Fruit fly (Drosophila melanogaster) whole organism, embryonic: ENCODE results near the gene cno.
A peak's percentile ranks its signal among the peaks of the same experiment; 100 is the strongest.

ENCODE experiments used
- CG10321 ChIP-seq: fragments of 200-800 bp; sonication (Bioruptor generic); IDR thresholded peaks from 2 replicates; pipeline ENCODE4 v1.3.6; 2022; ENCODE audit warnings: missing biosample characterization, missing genetic modification characterization
- CG10543 ChIP-seq: fragments of 200-800 bp; sonication (Bioruptor generic); optimal IDR thresholded peaks from 3 replicates; lab custom pipeline; 2017; ENCODE audit warnings: missing biosample characterization, mild to moderate bottlenecking, missing genetic modification characterization, moderate library complexity
- CG12071 ChIP-seq: fragments of 200-800 bp; sonication (Bioruptor generic); optimal IDR thresholded peaks from 3 replicates; lab custom pipeline; 2018; ENCODE audit warnings: missing biosample characterization, mild to moderate bottlenecking, missing genetic modification characterization
- CG12236 ChIP-seq: fragments of 200-800 bp; sonication (Bioruptor generic); optimal IDR thresholded peaks from 2 replicates; lab custom pipeline; 2016; ENCODE audit warnings: missing biosample characterization, missing genetic modification characterization
- CG14050 ChIP-seq: fragments of 200-800 bp; sonication (Bioruptor generic); IDR thresholded peaks from 3 replicates; pipeline ENCODE4 v1.3.6; 2022; ENCODE audit warnings: missing biosample characterization, missing genetic modification characterization
- CG17912 ChIP-seq: fragments of 200-800 bp; sonication (Bioruptor generic); optimal IDR thresholded peaks from 2 replicates; lab custom pipeline; 2018; ENCODE audit warnings: missing biosample characterization, mild to moderate bottlenecking, missing genetic modification characterization
- CG2712 ChIP-seq: fragments of 200-800 bp; optimal IDR thresholded peaks from 3 replicates; lab custom pipeline; 2019; ENCODE audit warnings: missing biosample characterization, mild to moderate bottlenecking, missing genetic modification characterization, moderate library complexity
- CG30020 ChIP-seq: fragments of 200-800 bp; optimal IDR thresholded peaks from 2 replicates; lab custom pipeline; 2019; ENCODE audit warnings: missing biosample characterization, mild to moderate bottlenecking, missing genetic modification characterization, moderate library complexity
- CG30431 ChIP-seq: fragments of 200-800 bp; sonication (Bioruptor generic); optimal IDR thresholded peaks from 2 replicates; lab custom pipeline; 2017; ENCODE audit warnings: missing biosample characterization, missing genetic modification characterization
- CG3726 ChIP-seq: fragments of 200-800 bp; sonication (Bioruptor generic); IDR thresholded peaks from 3 replicates; pipeline ENCODE4, ENCODE4 v1.3.6; 2022; ENCODE audit warnings: missing biosample characterization, missing genetic modification characterization
- CG42726 ChIP-seq: fragments of 200-800 bp; sonication (Bioruptor generic); IDR thresholded peaks from 2 replicates; pipeline ENCODE4 v1.3.6; 2022; ENCODE audit warnings: missing biosample characterization, missing genetic modification characterization; ENCODE audit not compliant: partially characterized antibody
- CG4854 ChIP-seq: fragments of 200-800 bp; sonication (Bioruptor generic); optimal IDR thresholded peaks from 2 replicates; lab custom pipeline; 2016; ENCODE audit warnings: missing biosample characterization, missing genetic modification characterization, inconsistent platforms
- CG5180 ChIP-seq: fragments of 200-800 bp; sonication (Bioruptor generic); optimal IDR thresholded peaks from 3 replicates; lab custom pipeline; 2017; ENCODE audit warnings: missing biosample characterization, missing genetic modification characterization, mild to moderate bottlenecking, moderate library complexity, missing genetic modification reagents
- CG6654 ChIP-seq: fragments of 200-800 bp; sonication (Bioruptor generic); optimal IDR thresholded peaks from 2 replicates; lab custom pipeline; 2017; ENCODE audit warnings: missing biosample characterization, mild to moderate bottlenecking, missing genetic modification characterization
- CG7839 ChIP-seq: fragments of 200-800 bp; sonication (Bioruptor generic); optimal IDR thresholded peaks from 3 replicates; lab custom pipeline; 2018; ENCODE audit warnings: missing biosample characterization, mild to moderate bottlenecking, missing genetic modification characterization, moderate library complexity
- CG8281 ChIP-seq: fragments of 200-800 bp; sonication (Bioruptor generic); optimal IDR thresholded peaks from 2 replicates; lab custom pipeline; 2018; ENCODE audit warnings: missing biosample characterization, mild to moderate bottlenecking, missing genetic modification characterization, moderate library complexity
- CrebB ChIP-seq: fragments of 200-800 bp; sonication (Bioruptor generic); optimal IDR thresholded peaks from 3 replicates; lab custom pipeline; 2018; ENCODE audit warnings: missing biosample characterization, mild to moderate bottlenecking, missing genetic modification characterization
- Mrtf ChIP-seq: fragments of 200-800 bp; sonication (Bioruptor generic); IDR thresholded peaks from 3 replicates; pipeline ENCODE4 v1.3.6; 2022; ENCODE audit warnings: missing biosample characterization, missing genetic modification characterization
- Opbp ChIP-seq: fragments of 200-800 bp; sonication (Bioruptor generic); IDR thresholded peaks from 3 replicates; pipeline ENCODE4 v1.3.6; 2022; ENCODE audit warnings: missing biosample characterization, missing genetic modification characterization; ENCODE audit not compliant: partially characterized antibody
- Rfx ChIP-seq: fragments of 200-800 bp; sonication (Bioruptor generic); IDR thresholded peaks from 2 replicates; pipeline ENCODE4 v1.3.6; 2022; ENCODE audit warnings: missing biosample characterization, missing genetic modification characterization
- Rx ChIP-seq: fragments of 200-800 bp; sonication (Bioruptor generic); IDR thresholded peaks from 2 replicates; pipeline ENCODE4 v1.3.6; 2022; ENCODE audit warnings: missing biosample characterization, missing genetic modification characterization
- Six4 ChIP-seq: fragments of 200-800 bp; sonication (Bioruptor generic); optimal IDR thresholded peaks from 2 replicates; lab custom pipeline; 2016; ENCODE audit warnings: missing biosample characterization, missing genetic modification characterization
- Stat92E ChIP-seq, 3 experiments: fragments of >200 bp in 2 of 3; fragments of 200-800 bp in 1 of 3; sonication (Bioruptor generic) in 1 of 3; optimal IDR thresholded peaks; 2 replicates each; lab custom pipeline; 2017 to 2019; ENCODE audit warnings: missing biosample characterization in 3 of 3, missing genetic modification characterization in 3 of 3, mild to moderate bottlenecking in 1 of 3, moderate library complexity in 1 of 3
- Vsx1 ChIP-seq: fragments of 200-800 bp; sonication (Bioruptor generic); optimal IDR thresholded peaks from 2 replicates; lab custom pipeline; 2017; ENCODE audit warnings: missing biosample characterization, mild to moderate bottlenecking, missing genetic modification characterization, missing genetic modification reagents
- YL-1 ChIP-seq: fragments of 200-800 bp; sonication (Bioruptor generic); optimal IDR thresholded peaks from 3 replicates; lab custom pipeline; 2017; ENCODE audit warnings: missing biosample characterization, mild to moderate bottlenecking, missing genetic modification characterization
- aop ChIP-seq: fragments of 200-800 bp; sonication (Bioruptor generic); IDR thresholded peaks from 2 replicates; pipeline ENCODE4 v1.3.6; 2022; ENCODE audit warnings: missing biosample characterization, missing genetic modification characterization
- bbx ChIP-seq: fragments of 200-800 bp; sonication (Bioruptor generic); IDR thresholded peaks from 2 replicates; pipeline ENCODE4 v1.3.6; 2022; ENCODE audit warnings: missing biosample characterization, missing genetic modification characterization; ENCODE audit not compliant: partially characterized antibody
- cas ChIP-seq: fragments of 200-800 bp; sonication (Bioruptor generic); IDR thresholded peaks from 2 replicates; pipeline ENCODE4 v1.3.6; 2022; ENCODE audit warnings: missing biosample characterization, missing genetic modification characterization
- chm ChIP-seq: fragments of 200-800 bp; sonication (Bioruptor generic); IDR thresholded peaks from 2 replicates; pipeline ENCODE4 v1.3.6; 2022; ENCODE audit warnings: missing biosample characterization, missing genetic modification characterization
- dan ChIP-seq: fragments of 200-800 bp; sonication (Bioruptor generic); IDR thresholded peaks from 2 replicates; pipeline ENCODE4 v1.3.6; 2022; ENCODE audit warnings: missing biosample characterization, missing genetic modification characterization
- danr ChIP-seq: fragments of 200-800 bp; sonication (Bioruptor generic); IDR thresholded peaks from 2 replicates; pipeline ENCODE4 v1.3.6; 2022; ENCODE audit warnings: missing biosample characterization, missing genetic modification characterization
- dm ChIP-seq: fragments of 200-800 bp; sonication (Bioruptor generic); optimal IDR thresholded peaks from 3 replicates; lab custom pipeline; 2016; ENCODE audit warnings: missing biosample characterization, missing genetic modification characterization
- dpn ChIP-seq, 2 experiments: fragments of 200-800 bp; sonication (Bioruptor generic); optimal IDR thresholded peaks; 3 replicates each; lab custom pipeline; 2016; ENCODE audit warnings: missing biosample characterization in 2 of 2, missing genetic modification characterization in 2 of 2
- ewg ChIP-seq: fragments of 200-800 bp; sonication (Bioruptor generic); optimal IDR thresholded peaks from 3 replicates; lab custom pipeline; 2017; ENCODE audit warnings: mild to moderate bottlenecking, missing biosample characterization, missing genetic modification reagents, missing genetic modification characterization
- hkb ChIP-seq, 2 experiments: fragments of 200-800 bp in 1 of 2; fragments of >200 bp in 1 of 2; sonication (Bioruptor generic) in 1 of 2; IDR thresholded peaks in 1 of 2; optimal IDR thresholded peaks in 1 of 2; 2 replicates each; pipeline versions ENCODE4 v1.3.6 to Lab custom; 2017 to 2022; ENCODE audit warnings: missing biosample characterization in 1 of 2, missing genetic modification characterization in 1 of 2
- kah ChIP-seq: fragments of 200-800 bp; sonication (Bioruptor generic); optimal IDR thresholded peaks from 2 replicates; lab custom pipeline; 2018; ENCODE audit warnings: missing biosample characterization, mild to moderate bottlenecking, missing genetic modification characterization
- lab ChIP-seq: fragments of 200-800 bp; sonication (Bioruptor generic); optimal IDR thresholded peaks from 3 replicates; lab custom pipeline; 2017; ENCODE audit warnings: missing biosample characterization, missing genetic modification characterization, mild to moderate bottlenecking, moderate library complexity, missing genetic modification reagents
- lmd ChIP-seq: fragments of 200-800 bp; sonication (Bioruptor generic); IDR thresholded peaks from 2 replicates; pipeline ENCODE4 v1.3.6; 2022; ENCODE audit warnings: missing biosample characterization, missing genetic modification characterization
- maf-S ChIP-seq: fragments of 200-800 bp; sonication (Bioruptor generic); optimal IDR thresholded peaks from 2 replicates; lab custom pipeline; 2016; ENCODE audit warnings: missing biosample characterization, missing genetic modification characterization
- nau ChIP-seq: fragments of 200-800 bp; sonication (Bioruptor generic); optimal IDR thresholded peaks from 3 replicates; lab custom pipeline; 2017; ENCODE audit warnings: missing biosample characterization, mild to moderate bottlenecking, missing genetic modification characterization, missing genetic modification reagents
- onecut ChIP-seq: fragments of 200-800 bp; sonication (Bioruptor generic); IDR thresholded peaks from 2 replicates; pipeline ENCODE4 v1.3.6; 2022; ENCODE audit warnings: missing biosample characterization, missing genetic modification characterization
- phol ChIP-seq: fragments of 200-800 bp; sonication (Bioruptor generic); optimal IDR thresholded peaks from 3 replicates; lab custom pipeline; 2018; ENCODE audit warnings: missing biosample characterization, mild to moderate bottlenecking, missing genetic modification characterization, moderate library complexity
- pum ChIP-seq: fragments of 200-800 bp; sonication (Bioruptor generic); optimal IDR thresholded peaks from 2 replicates; lab custom pipeline; 2016; ENCODE audit warnings: missing biosample characterization, missing genetic modification characterization
- run ChIP-seq: fragments of 200-800 bp; sonication (Bioruptor generic); optimal IDR thresholded peaks from 3 replicates; lab custom pipeline; 2018; ENCODE audit warnings: missing biosample characterization, mild to moderate bottlenecking, missing genetic modification characterization
- schlank ChIP-seq: fragments of 200-800 bp; sonication (Bioruptor generic); optimal IDR thresholded peaks from 2 replicates; lab custom pipeline; 2018; ENCODE audit warnings: missing biosample characterization, mild to moderate bottlenecking, missing genetic modification characterization
- sim ChIP-seq: fragments of 200-800 bp; sonication (Bioruptor generic); IDR thresholded peaks from 2 replicates; pipeline ENCODE4 v1.3.6; 2022; ENCODE audit warnings: missing biosample characterization, missing genetic modification characterization
- sob ChIP-seq: fragments of 200-800 bp; sonication (Bioruptor generic); IDR thresholded peaks from 2 replicates; pipeline ENCODE4 v1.3.6; 2022; ENCODE audit warnings: missing biosample characterization, missing genetic modification characterization
- ssp ChIP-seq: fragments of 200-800 bp; sonication (Bioruptor generic); IDR thresholded peaks from 2 replicates; pipeline ENCODE4 v1.3.6; 2022; ENCODE audit warnings: missing biosample characterization, missing genetic modification characterization
- tgo ChIP-seq: fragments of 200-800 bp; sonication (Bioruptor generic); IDR thresholded peaks from 3 replicates; pipeline ENCODE4 v1.3.6; 2022; ENCODE audit warnings: missing biosample characterization, missing genetic modification characterization
- vvl ChIP-seq: fragments of 200-800 bp; sonication (Bioruptor generic); IDR thresholded peaks from 2 replicates; pipeline ENCODE4 v1.3.6; 2022; ENCODE audit warnings: missing biosample characterization, missing genetic modification characterization

The cno gene

DNA sequence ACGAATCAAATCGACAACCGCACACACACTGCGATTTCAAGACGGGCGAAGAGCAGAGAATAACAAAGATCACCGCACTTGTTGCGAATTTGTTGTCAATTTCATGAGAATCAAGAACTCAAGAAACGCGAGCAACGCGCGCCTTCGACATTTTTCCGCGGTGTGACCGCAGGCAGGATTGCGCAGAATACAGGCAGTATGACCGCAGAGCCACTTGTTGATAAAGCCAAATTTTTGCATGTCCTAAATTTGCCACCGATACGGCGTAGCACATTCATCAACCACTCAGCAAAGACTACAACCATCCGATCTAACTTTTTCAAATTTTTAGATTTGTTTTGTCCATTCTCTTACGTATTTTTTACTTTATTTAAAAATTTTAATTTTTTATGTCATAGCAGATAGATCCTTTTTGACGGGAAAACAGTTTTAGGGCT, at the start of gene cno (continued):
- TF ChIP-seq CG3726 (GFP tag; lab: Robert Waterston, UW), result no peak; the same call in 2 of the 3 replicates
- TF ChIP-seq onecut (GFP tag; lab: Robert Waterston, UW), result peak; percentile 23; the same call in 1 of the 2 replicates
- no peak for TF ChIP-seq CG17912 (GFP tag; lab: Kevin White, UChicago)
- TF ChIP-seq danr (GFP tag; lab: Robert Waterston, UW), result no peak
- TF ChIP-seq Rx (GFP tag; lab: Robert Waterston, UW), result no peak
- TF ChIP-seq CG10321, result no peak
- peak; percentile 46; the same call in 1 of the 3 replicates for TF ChIP-seq Opbp (GFP tag; lab: Robert Waterston, UW)
- TF ChIP-seq phol (tag; lab: Kevin White, UChicago), result peak; percentile 67
- no peak for TF ChIP-seq maf-S (GFP tag; lab: Kevin White, UChicago)
- no peak for TF ChIP-seq CG7839 (tag; lab: Kevin White, UChicago)
- peak in 1 of 3 experiments; percentile 76 for TF ChIP-seq Stat92E (GFP tag; optimal IDR thresholded peaks at IDR 0.05; lab: Kevin White, UChicago)
- peak; percentile 35; the same call in 1 of the 2 replicates for TF ChIP-seq vvl
- no peak for TF ChIP-seq sob (GFP tag; lab: Robert Waterston, UW)
- TF ChIP-seq lmd (GFP tag; lab: Robert Waterston, UW), result no peak
- TF ChIP-seq Six4 (GFP tag; lab: Kevin White, UChicago), result no peak
- TF ChIP-seq ssp (GFP tag; lab: Robert Waterston, UW), result no peak
- peak; percentile 43 for TF ChIP-seq CG2712
- TF ChIP-seq Mrtf (GFP tag; lab: Robert Waterston, UW), result no peak
- no peak for TF ChIP-seq CG12236 (GFP tag; lab: Kevin White, UChicago)
- TF ChIP-seq CG6654 (GFP tag; lab: Kevin White, UChicago), result no peak
- no peak for TF ChIP-seq CG30020 (tag; lab: Kevin White, UChicago)
- peak; percentile 27; the same call in 1 of the 2 replicates for TF ChIP-seq Rfx (GFP tag; lab: Robert Waterston, UW)
- TF ChIP-seq CG14050 (GFP tag; lab: Robert Waterston, UW), result no peak
- TF ChIP-seq run (tag; lab: Kevin White, UChicago), result no peak
- TF ChIP-seq aop (GFP tag; lab: Robert Waterston, UW), result no peak
- no peak for TF ChIP-seq CG4854
- no peak for TF ChIP-seq tgo
- TF ChIP-seq CG5180 (GFP tag; lab: Kevin White, UChicago), result no peak
- no peak for TF ChIP-seq schlank (tag; lab: Kevin White, UChicago)
- no peak for TF ChIP-seq sim (GFP tag; lab: Robert Waterston, UW)
- TF ChIP-seq CG10543 (GFP tag; lab: Kevin White, UChicago), result peak; percentile 33
- TF ChIP-seq CG12071 (GFP tag; lab: Kevin White, UChicago), result no peak
- peak; percentile 6 for TF ChIP-seq dm
- no peak for TF ChIP-seq YL-1 (GFP tag; lab: Kevin White, UChicago)
- no peak for TF ChIP-seq cas (GFP tag; lab: Robert Waterston, UW)
- no peak for TF ChIP-seq Vsx1 (GFP tag; lab: Kevin White, UChicago)
- peak; percentile 20 for TF ChIP-seq CrebB
- TF ChIP-seq nau (GFP tag; lab: Kevin White, UChicago), result no peak
- peak; percentile 28; the same call in 1 of the 2 replicates for TF ChIP-seq bbx
- no peak for TF ChIP-seq lab (GFP tag; lab: Kevin White, UChicago)
- TF ChIP-seq kah (GFP tag; lab: Kevin White, UChicago), result no peak
- peak; percentile 83 for TF ChIP-seq chm
- peak in 1 of 2 experiments; percentile 18 for TF ChIP-seq dpn (GFP tag; optimal IDR thresholded peaks at IDR 0.05; lab: Kevin White, UChicago)
- no peak for TF ChIP-seq pum (GFP tag; lab: Kevin White, UChicago)
- no peak for TF ChIP-seq CG30431 (GFP tag; lab: Kevin White, UChicago)
- TF ChIP-seq CG8281, result no peak
- TF ChIP-seq dan (GFP tag; lab: Robert Waterston, UW), result no peak
- TF ChIP-seq hkb (optimal IDR thresholded peaks at IDR 0.05; lab: Kevin White, UChicago), result peak; percentile 56
- TF ChIP-seq hkb (GFP tag; IDR thresholded peaks at IDR 0.05; lab: Robert Waterston, UW), result 0 out of 2 replicates have a peak, but pooled peaks have one; percentile 12
- peak; percentile 80 for TF ChIP-seq ewg
- peak; percentile 48; the same call in 1 of the 2 replicates for TF ChIP-seq CG42726
